Fruit fly (Drosophila melanogaster) whole organism, embryonic: ENCODE data around the gene CG44158.

Experiments
- Abd-B ChIP-seq: fragments of 200-800 bp; sonication (Bioruptor generic); optimal IDR thresholded peaks from 2 replicates; lab custom pipeline; 2018; ENCODE audit warnings: missing biosample characterization, mild to moderate bottlenecking, missing genetic modification characterization, moderate library complexity
- CG10979 ChIP-seq: fragments of 200-800 bp; sonication (Bioruptor generic); optimal IDR thresholded peaks from 2 replicates; lab custom pipeline; 2018; ENCODE audit warnings: missing biosample characterization, mild to moderate bottlenecking, missing genetic modification characterization, moderate library complexity
- CG11398 ChIP-seq: fragments of 200-800 bp; sonication (Bioruptor generic); optimal IDR thresholded peaks from 2 replicates; lab custom pipeline; 2016; ENCODE audit warnings: missing biosample characterization, missing genetic modification characterization
- CG11560 ChIP-seq: fragments of 200-800 bp; sonication (Bioruptor generic); IDR thresholded peaks from 3 replicates; pipeline ENCODE4 v1.3.6; 2022; ENCODE audit warnings: missing biosample characterization, missing genetic modification characterization
- CG11696 ChIP-seq: fragments of 200-800 bp; sonication (Bioruptor generic); IDR thresholded peaks from 2 replicates; pipeline ENCODE4 v1.3.6; 2022; ENCODE audit warnings: missing biosample characterization, missing genetic modification characterization
- CG14667 ChIP-seq: fragments of 200-800 bp; sonication (Bioruptor generic); IDR thresholded peaks from 2 replicates; pipeline ENCODE4 v1.3.6; 2022; ENCODE audit warnings: missing biosample characterization, missing genetic modification characterization
- CG14710 ChIP-seq: fragments of 200-800 bp; sonication (Bioruptor generic); optimal IDR thresholded peaks from 3 replicates; lab custom pipeline; 2019; ENCODE audit warnings: missing biosample characterization, mild to moderate bottlenecking, missing genetic modification characterization, moderate library complexity
- CG15073 ChIP-seq: fragments of 200-800 bp; sonication (Bioruptor generic); optimal IDR thresholded peaks from 2 replicates; lab custom pipeline; 2016; ENCODE audit warnings: missing biosample characterization, missing genetic modification characterization
- CG15269 ChIP-seq: fragments of 200-800 bp; sonication (Bioruptor generic); optimal IDR thresholded peaks from 2 replicates; lab custom pipeline; 2018; ENCODE audit warnings: missing biosample characterization, mild to moderate bottlenecking, missing genetic modification characterization, moderate library complexity
- CG16815 ChIP-seq: fragments of 200-800 bp; sonication (Bioruptor generic); optimal IDR thresholded peaks from 3 replicates; lab custom pipeline; 2017; ENCODE audit warnings: missing biosample characterization, mild to moderate bottlenecking, missing genetic modification characterization
- CG16863 ChIP-seq: fragments of 200-800 bp; sonication (Bioruptor generic); optimal IDR thresholded peaks from 3 replicates; lab custom pipeline; 2016; ENCODE audit warnings: missing biosample characterization, missing genetic modification characterization
- CG18764 ChIP-seq: fragments of 200-800 bp; sonication (Bioruptor generic); optimal IDR thresholded peaks from 3 replicates; lab custom pipeline; 2016; ENCODE audit warnings: missing biosample characterization, missing genetic modification characterization
- CG2129 ChIP-seq: fragments of 200-800 bp; sonication (Bioruptor generic); IDR thresholded peaks from 2 replicates; pipeline ENCODE4 v1.3.6; 2022; ENCODE audit warnings: missing biosample characterization, missing genetic modification characterization; ENCODE audit not compliant: partially characterized antibody
- CG31365 ChIP-seq: fragments of 200-800 bp; sonication (Bioruptor generic); optimal IDR thresholded peaks from 2 replicates; lab custom pipeline; 2018; ENCODE audit warnings: missing biosample characterization, mild to moderate bottlenecking, missing genetic modification characterization
- CG3847 ChIP-seq: fragments of 200-800 bp; sonication (Bioruptor generic); IDR thresholded peaks from 2 replicates; pipeline ENCODE4 v1.3.6; 2022; ENCODE audit warnings: missing biosample characterization, missing genetic modification characterization
- CG4707 ChIP-seq: fragments of 200-800 bp; sonication (Bioruptor generic); optimal IDR thresholded peaks from 2 replicates; lab custom pipeline; 2018; ENCODE audit warnings: missing biosample characterization, mild to moderate bottlenecking, missing genetic modification characterization, moderate library complexity
- CG4854 ChIP-seq: fragments of 200-800 bp; sonication (Bioruptor generic); optimal IDR thresholded peaks from 2 replicates; lab custom pipeline; 2016; ENCODE audit warnings: missing biosample characterization, missing genetic modification characterization, inconsistent platforms
- CG5245 ChIP-seq: fragments of 200-800 bp; sonication (Bioruptor generic); optimal IDR thresholded peaks from 3 replicates; lab custom pipeline; 2016; ENCODE audit warnings: missing biosample characterization, missing genetic modification characterization
- CG6765 ChIP-seq: fragments of 200-800 bp; sonication (Bioruptor generic); optimal IDR thresholded peaks from 3 replicates; lab custom pipeline; 2017; ENCODE audit warnings: missing biosample characterization, mild to moderate bottlenecking, missing genetic modification characterization
- CG8765 ChIP-seq: fragments of 200-800 bp; sonication (Bioruptor generic); IDR thresholded peaks from 2 replicates; pipeline ENCODE4 v1.3.6; 2022; ENCODE audit warnings: missing biosample characterization, missing genetic modification characterization
- CG8924 ChIP-seq: fragments of 200-800 bp; optimal IDR thresholded peaks from 3 replicates; lab custom pipeline; 2019; ENCODE audit warnings: missing biosample characterization, mild to moderate bottlenecking, missing genetic modification characterization, moderate library complexity
- CG8944 ChIP-seq: fragments of 200-800 bp; sonication (Bioruptor generic); optimal IDR thresholded peaks from 3 replicates; lab custom pipeline; 2016; ENCODE audit warnings: missing biosample characterization, missing genetic modification characterization
- CG9437 ChIP-seq: fragments of 200-800 bp; sonication (Bioruptor generic); optimal IDR thresholded peaks from 2 replicates; lab custom pipeline; 2018; ENCODE audit warnings: missing biosample characterization, mild to moderate bottlenecking, missing genetic modification characterization
- Camta ChIP-seq: fragments of 200-800 bp; sonication (Bioruptor generic); optimal IDR thresholded peaks from 2 replicates; lab custom pipeline; 2016; ENCODE audit warnings: missing biosample characterization, missing genetic modification characterization
- CoRest ChIP-seq: fragments of 200-800 bp; sonication (Bioruptor generic); optimal IDR thresholded peaks from 3 replicates; lab custom pipeline; 2018; ENCODE audit warnings: missing biosample characterization, mild to moderate bottlenecking, missing genetic modification characterization, moderate library complexity
- Eip74EF ChIP-seq, 2 experiments: fragments of 200-800 bp in 1 of 2; fragments of >200 bp in 1 of 2; sonication (Bioruptor generic) in 1 of 2; optimal IDR thresholded peaks; 2 replicates each; lab custom pipeline; 2017 to 2019; ENCODE audit warnings: missing biosample characterization in 2 of 2, missing genetic modification characterization in 2 of 2, mild to moderate bottlenecking in 1 of 2, moderate library complexity in 1 of 2
- Gsc ChIP-seq: fragments of 200-800 bp; sonication (Bioruptor generic); IDR thresholded peaks from 2 replicates; pipeline ENCODE4 v1.3.6; 2022; ENCODE audit warnings: missing biosample characterization, missing genetic modification characterization
- HmgZ ChIP-seq: fragments of 200-800 bp; sonication (Bioruptor generic); optimal IDR thresholded peaks from 2 replicates; lab custom pipeline; 2018; ENCODE audit warnings: missing biosample characterization, mild to moderate bottlenecking, missing genetic modification characterization
- Hmr ChIP-seq: fragments of 200-800 bp; sonication (Bioruptor generic); optimal IDR thresholded peaks from 3 replicates; lab custom pipeline; 2017; ENCODE audit warnings: mild to moderate bottlenecking, missing biosample characterization, missing genetic modification reagents, missing genetic modification characterization
- Hmx ChIP-seq: fragments of 200-800 bp; sonication (Bioruptor generic); optimal IDR thresholded peaks from 2 replicates; lab custom pipeline; 2016; ENCODE audit warnings: missing biosample characterization, missing genetic modification characterization
- Hr3 ChIP-seq: fragments of 200-800 bp; sonication (Bioruptor generic); optimal IDR thresholded peaks from 3 replicates; lab custom pipeline; 2016; ENCODE audit warnings: missing biosample characterization, missing genetic modification characterization
- Mad ChIP-seq: fragments of 200-800 bp; sonication (Bioruptor generic); optimal IDR thresholded peaks from 2 replicates; lab custom pipeline; 2016; ENCODE audit warnings: missing biosample characterization, missing genetic modification characterization
- Scr ChIP-seq: fragments of 200-800 bp; sonication (Bioruptor generic); IDR thresholded peaks from 2 replicates; pipeline ENCODE4 v1.3.6; 2022; ENCODE audit warnings: missing biosample characterization, missing genetic modification characterization; ENCODE audit not compliant: partially characterized antibody
- abd-A ChIP-seq: fragments of 200-800 bp; sonication (Bioruptor generic); optimal IDR thresholded peaks from 3 replicates; lab custom pipeline; 2019; ENCODE audit warnings: missing biosample characterization, mild to moderate bottlenecking, missing genetic modification characterization, moderate library complexity
- ase ChIP-seq: fragments of 200-800 bp; sonication (Bioruptor generic); IDR thresholded peaks from 3 replicates; pipeline ENCODE4 v1.3.6; 2022; ENCODE audit warnings: missing biosample characterization, missing genetic modification characterization
- crc ChIP-seq: fragments of 200-800 bp; sonication (Bioruptor generic); optimal IDR thresholded peaks from 2 replicates; lab custom pipeline; 2016; ENCODE audit warnings: missing biosample characterization, missing genetic modification characterization
- crol ChIP-seq: fragments of 200-800 bp; sonication (Bioruptor generic); IDR thresholded peaks from 2 replicates; pipeline ENCODE4 v1.3.6; 2022; ENCODE audit warnings: missing biosample characterization, missing genetic modification characterization
- danr ChIP-seq: fragments of 200-800 bp; sonication (Bioruptor generic); IDR thresholded peaks from 2 replicates; pipeline ENCODE4 v1.3.6; 2022; ENCODE audit warnings: missing biosample characterization, missing genetic modification characterization
- esg ChIP-seq: fragments of 200-800 bp; sonication (Bioruptor generic); conservative IDR thresholded peaks from 2 replicates; pipeline ENCODE4 v1.3.6; 2022; ENCODE audit warnings: missing biosample characterization, missing genetic modification characterization
- fd96Cb ChIP-seq: fragments of 200-800 bp; sonication (Bioruptor generic); optimal IDR thresholded peaks from 2 replicates; lab custom pipeline; 2018; ENCODE audit warnings: missing biosample characterization, mild to moderate bottlenecking, missing genetic modification characterization, moderate library complexity
- jigr1 ChIP-seq: fragments of 200-800 bp; sonication (Bioruptor generic); IDR thresholded peaks from 3 replicates; pipeline ENCODE4 v1.3.6; 2022; ENCODE audit warnings: missing biosample characterization, missing genetic modification characterization
- lola ChIP-seq, 3 experiments: fragments of >200 bp in 2 of 3; fragments of 200-800 bp in 1 of 3; sonication (Bioruptor generic) in 1 of 3; optimal IDR thresholded peaks; 2 replicates each; lab custom pipeline; 2017 to 2019; ENCODE audit warnings: missing biosample characterization in 3 of 3, missing genetic modification characterization in 3 of 3, mild to moderate bottlenecking in 1 of 3, moderate library complexity in 1 of 3
- luna ChIP-seq: fragments of 200-800 bp; sonication (Bioruptor generic); optimal IDR thresholded peaks from 2 replicates; lab custom pipeline; 2016; ENCODE audit warnings: missing biosample characterization, missing genetic modification characterization
- odd ChIP-seq: fragments of 200-800 bp; sonication (Bioruptor generic); optimal IDR thresholded peaks from 2 replicates; lab custom pipeline; 2017; ENCODE audit warnings: missing biosample characterization, mild to moderate bottlenecking, missing genetic modification characterization
- pita ChIP-seq: fragments of 200-800 bp; sonication (Bioruptor generic); optimal IDR thresholded peaks from 2 replicates; lab custom pipeline; 2017; ENCODE audit warnings: missing biosample characterization, mild to moderate bottlenecking, missing genetic modification characterization
- scrt ChIP-seq: fragments of 200-800 bp; sonication (Bioruptor generic); optimal IDR thresholded peaks from 2 replicates; lab custom pipeline; 2018; ENCODE audit warnings: missing biosample characterization, mild to moderate bottlenecking, missing genetic modification characterization, moderate library complexity
- tna ChIP-seq: fragments of 200-800 bp; sonication (Bioruptor generic); IDR thresholded peaks from 2 replicates; pipeline ENCODE4 v1.3.6; 2022; ENCODE audit warnings: missing biosample characterization, missing genetic modification characterization; ENCODE audit not compliant: partially characterized antibody
- vfl ChIP-seq: fragments of 200-800 bp; sonication (Bioruptor generic); optimal IDR thresholded peaks from 2 replicates; lab custom pipeline; 2016; ENCODE audit warnings: missing biosample characterization, missing genetic modification characterization
- vvl ChIP-seq: fragments of 200-800 bp; sonication (Bioruptor generic); IDR thresholded peaks from 2 replicates; pipeline ENCODE4 v1.3.6; 2022; ENCODE audit warnings: missing biosample characterization, missing genetic modification characterization
- zfh1 ChIP-seq: fragments of 200-800 bp; sonication (Bioruptor generic); IDR thresholded peaks from 3 replicates; pipeline ENCODE4 v1.3.6; 2022; ENCODE audit warnings: missing biosample characterization, missing genetic modification characterization

The CG44158 gene

DNA sequence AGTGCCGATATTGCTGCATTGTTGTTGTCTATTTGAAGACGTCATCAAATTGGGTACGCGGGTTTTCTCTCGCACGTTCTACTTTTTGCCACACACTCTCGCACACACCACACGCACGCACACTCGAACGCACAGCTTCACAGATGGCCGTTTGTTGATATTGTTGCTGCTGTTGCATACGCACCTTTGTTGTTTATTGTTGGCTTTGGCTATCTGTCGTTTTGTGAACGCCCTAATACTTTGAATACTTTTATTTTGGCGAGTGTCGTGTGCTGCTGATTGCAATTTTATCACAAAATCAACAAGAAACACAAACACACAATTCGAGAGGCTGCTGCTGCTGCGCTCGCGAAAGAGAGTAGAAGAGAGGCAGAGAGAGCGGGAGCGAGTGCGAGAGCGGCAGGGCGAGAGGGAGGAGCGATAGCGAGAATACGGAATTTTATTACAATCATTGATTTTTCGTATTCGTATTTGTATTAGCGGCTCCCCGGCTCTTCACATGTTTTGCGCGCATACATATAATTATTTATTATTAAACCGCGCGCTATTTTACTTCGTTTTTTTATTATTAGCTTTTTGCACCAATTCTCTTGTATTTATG is 10.0 kb upstream of the CG44158 start (continued):
- TF ChIP-seq Abd-B (no peak), Hmr (GFP tag; lab: Kevin White, UChicago) (peak; percentile 42), CG16815 (no peak), CG10979 (no peak), CG14710 (peak; percentile 39), pita (no peak), CG3847 (GFP tag; lab: Robert Waterston, UW) (no peak), vvl (GFP tag; lab: Robert Waterston, UW) (no peak), CoRest (tag; lab: Kevin White, UChicago) (peak; percentile 7), vfl (GFP tag; lab: Kevin White, UChicago) (no peak), abd-A (tag; lab: Kevin White, UChicago) (peak; percentile 4), CG18764 (GFP tag; lab: Kevin White, UChicago) (peak; percentile 41), zfh1 (no peak), CG8765 (GFP tag; lab: Robert Waterston, UW) (no peak), Mad (GFP tag; lab: Kevin White, UChicago) (peak; percentile 23), Scr (no peak), fd96Cb (tag; lab: Kevin White, UChicago) (no peak), luna (GFP tag; lab: Kevin White, UChicago) (no peak), HmgZ (tag; lab: Kevin White, UChicago) (no peak), CG4707 (peak; percentile 57), Camta (peak; percentile 20), scrt (GFP tag; lab: Kevin White, UChicago) (peak; percentile 58), CG8924 (tag; lab: Kevin White, UChicago) (peak; percentile 56), lola (GFP tag; optimal IDR thresholded peaks at IDR 0.05; lab: Kevin White, UChicago) (peak in 1 of 3 experiments; percentile 19), CG15269 (tag; lab: Kevin White, UChicago) (peak; percentile 25), tna (GFP tag; lab: Robert Waterston, UW) (no peak), CG5245 (GFP tag; lab: Kevin White, UChicago) (no peak), CG6765 (GFP tag; lab: Kevin White, UChicago) (peak; percentile 21), odd (GFP tag; lab: Kevin White, UChicago) (peak; percentile 22), Gsc (GFP tag; lab: Robert Waterston, UW) (no peak), CG11398 (GFP tag; lab: Kevin White, UChicago) (peak; percentile 63), CG11560 (tag; lab: Robert Waterston, UW) (no peak), CG2129 (GFP tag; lab: Robert Waterston, UW) (no peak), CG9437 (GFP tag; lab: Kevin White, UChicago) (peak; percentile 15), Hmx (no peak), Hr3 (GFP tag; lab: Kevin White, UChicago) (no peak), Eip74EF (GFP tag; optimal IDR thresholded peaks at IDR 0.05; lab: Kevin White, UChicago) (peak in 1 of 2 experiments; percentile 48), CG11696 (GFP tag; lab: Robert Waterston, UW) (no peak), CG31365 (tag; lab: Kevin White, UChicago) (peak; percentile 52), CG4854 (GFP tag; lab: Kevin White, UChicago) (peak; percentile 46), CG8944 (GFP tag; lab: Kevin White, UChicago) (no peak), esg (GFP tag; lab: Robert Waterston, UW) (no peak), CG14667 (GFP tag; lab: Robert Waterston, UW) (no peak), CG16863 (GFP tag; lab: Kevin White, UChicago) (peak; percentile 34), crol (GFP tag; lab: Robert Waterston, UW) (no peak), danr (GFP tag; lab: Robert Waterston, UW) (no peak), jigr1 (GFP tag; lab: Robert Waterston, UW) (no peak), crc (GFP tag; lab: Kevin White, UChicago) (no peak), CG15073 (GFP tag; lab: Kevin White, UChicago) (no peak), ase (no peak)
